Fruit fly (Drosophila melanogaster) whole organism, wandering third instar larva: ENCODE results near the gene frm.

Experiments
- Abd-B ChIP-seq: fragments of >200 bp; optimal IDR thresholded peaks from 2 replicates; lab custom pipeline; 2017; ENCODE audit warnings: missing biosample characterization, missing genetic modification characterization
- Jra ChIP-seq: sonication (Bioruptor generic); optimal IDR thresholded peaks from 2 replicates; lab custom pipeline; 2016; ENCODE audit warnings: missing biosample characterization, missing genetic modification characterization
- Mio ChIP-seq: sonication (Bioruptor generic); optimal IDR thresholded peaks from 2 replicates; lab custom pipeline; 2016; ENCODE audit warnings: missing biosample characterization, missing genetic modification characterization
- N ChIP-seq: fragments of >200 bp; optimal IDR thresholded peaks from 2 replicates; lab custom pipeline; 2018; ENCODE audit warnings: missing biosample characterization, missing external identifiers, missing genetic modification characterization
- Rel ChIP-seq, 2 experiments: fragments of 200-800 bp; sonication (Bioruptor generic) in 1 of 2; optimal IDR thresholded peaks; 2 replicates in 1 of 2; 3 replicates in 1 of 2; lab custom pipeline; 2016 to 2019; ENCODE audit warnings: mild to moderate bottlenecking in 2 of 2, missing biosample characterization in 2 of 2, missing genetic modification characterization in 2 of 2, moderate library complexity in 1 of 2
- Sp1 ChIP-seq: fragments of 200-800 bp; sonication (Bioruptor generic); optimal IDR thresholded peaks from 3 replicates; lab custom pipeline; 2019; ENCODE audit warnings: missing biosample characterization, mild to moderate bottlenecking, missing genetic modification characterization, moderate library complexity
- Vsx2 ChIP-seq: fragments of 200-300, 225-300 bp; sonication (Bioruptor generic); optimal IDR thresholded peaks from 2 replicates; lab custom pipeline; 2018; ENCODE audit warnings: missing biosample characterization, missing genetic modification characterization; ENCODE audit not compliant: partially characterized antibody
- h ChIP-seq: fragments of 200-800 bp; sonication (Bioruptor generic); optimal IDR thresholded peaks from 3 replicates; lab custom pipeline; 2016; ENCODE audit warnings: missing biosample characterization, mild to moderate bottlenecking, missing genetic modification characterization
- pan ChIP-seq: fragments of >200 bp; optimal IDR thresholded peaks from 2 replicates; lab custom pipeline; 2017
- psq ChIP-seq: fragments of 200-800 bp; sonication (Bioruptor generic); optimal IDR thresholded peaks from 3 replicates; lab custom pipeline; 2017; ENCODE audit warnings: missing biosample characterization, mild to moderate bottlenecking, missing genetic modification characterization, moderate library complexity
- usp ChIP-seq: fragments of >200 bp; optimal IDR thresholded peaks from 2 replicates; lab custom pipeline; 2017; ENCODE audit warnings: missing biosample characterization, missing genetic modification characterization

DNA sequence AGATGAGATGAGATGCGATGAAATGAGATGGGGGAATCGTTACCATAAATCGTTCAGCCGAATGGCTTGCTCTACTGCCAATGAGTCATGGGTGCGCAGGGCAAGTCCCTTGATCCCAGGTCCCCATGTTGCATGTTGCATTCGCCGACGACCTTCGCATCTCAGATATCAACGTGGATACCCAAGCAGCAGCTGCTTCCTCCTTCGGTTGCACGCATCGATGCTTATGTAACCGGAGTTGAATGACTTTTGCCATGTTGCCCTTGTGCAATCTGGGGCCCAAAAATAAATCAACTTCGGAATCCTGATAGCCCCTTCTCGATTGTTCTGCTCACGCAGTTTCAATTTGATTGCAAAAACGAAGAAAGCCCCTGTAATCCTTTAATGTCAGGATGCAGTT, 2.8 kb upstream of the frm start:
- TF ChIP-seq usp (GFP tag; lab: Kevin White, UChicago) (no peak), h (GFP tag; lab: Kevin White, UChicago) (no peak), Sp1 (GFP tag; lab: Kevin White, UChicago) (no peak), psq (GFP tag; lab: Kevin White, UChicago) (no peak), Vsx2 (GFP tag; lab: Kevin White, UChicago) (no peak), pan (lab: Kevin White, UChicago) (no peak), Jra (GFP tag; lab: Kevin White, UChicago) (no peak), Rel (GFP tag; optimal IDR thresholded peaks at IDR 0.05; lab: Kevin White, UChicago) (no peak), Rel (tag; optimal IDR thresholded peaks at IDR 0.05; lab: Kevin White, UChicago) (no peak), Mio (GFP tag; lab: Kevin White, UChicago) (no peak), N (GFP tag; lab: Kevin White, UChicago) (no peak), Abd-B (no peak)
